Fruit fly (Drosophila melanogaster): Measurements from ENCODE around the gene TTLL1B.

TTLL1B gene

DNA sequence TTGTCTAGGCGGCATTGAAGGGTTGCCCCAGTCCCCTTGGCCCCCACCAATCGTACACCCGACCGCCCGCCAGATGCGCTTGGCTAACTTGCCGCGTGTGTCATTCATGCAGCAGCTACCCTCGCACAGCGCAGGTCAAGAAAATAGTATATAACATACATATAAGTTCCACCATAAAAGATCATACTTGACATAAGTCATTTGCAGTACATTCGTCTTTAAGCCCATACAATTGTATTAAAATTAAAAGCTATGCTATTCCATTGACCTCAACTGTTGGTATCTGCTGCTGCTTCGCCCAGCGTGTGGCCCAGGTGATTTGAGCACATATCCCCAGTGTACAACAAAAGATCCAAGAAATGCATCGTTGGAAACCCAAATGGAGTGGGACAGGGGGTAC, 36.8 kb upstream of the TTLL1B start (continued):
- TF ChIP-seq gcm (GFP tag; optimal IDR thresholded peaks at IDR 0.05), result peak; percentile 59
- no peak for TF ChIP-seq emc (GFP tag; optimal IDR thresholded peaks at IDR 0.05)
- no peak for TF ChIP-seq fd102C (GFP tag; optimal IDR thresholded peaks at IDR 0.05)
- peak; percentile 35 for TF ChIP-seq nerfin-1 (tag; optimal IDR thresholded peaks at IDR 0.05)
- no peak for TF ChIP-seq ham (GFP tag; IDR thresholded peaks at IDR 0.05)
- peak; percentile 8 for TF ChIP-seq Nf-YB (GFP tag; optimal IDR thresholded peaks at IDR 0.05)
- no peak for TF ChIP-seq CG8281 (tag; optimal IDR thresholded peaks at IDR 0.05)
- TF ChIP-seq unc-4 (GFP tag; IDR thresholded peaks at IDR 0.05; ENCODE audit: partially characterized antibody), result no peak
- peak; percentile 72 for TF ChIP-seq CG5245 (GFP tag; optimal IDR thresholded peaks at IDR 0.05)
- no peak for TF ChIP-seq CrebB (tag; optimal IDR thresholded peaks at IDR 0.05)
- TF ChIP-seq CG12942 (GFP tag; optimal IDR thresholded peaks at IDR 0.05), result peak; percentile 31
- peak; percentile 71 for TF ChIP-seq CG32532 (GFP tag; IDR thresholded peaks at IDR 0.05)
- peak; percentile 31 for TF ChIP-seq CG7786 (GFP tag; optimal IDR thresholded peaks at IDR 0.05)
- TF ChIP-seq CG17328 (GFP tag; IDR thresholded peaks at IDR 0.05), result peak; percentile 87
- TF ChIP-seq otp (GFP tag; IDR thresholded peaks at IDR 0.05), result peak; percentile 89
- TF ChIP-seq ash1 (GFP tag; optimal IDR thresholded peaks at IDR 0.05), result no peak
- TF ChIP-seq Awh (GFP tag; IDR thresholded peaks at IDR 0.05), result peak; percentile 80
- peak; percentile 73 for TF ChIP-seq ap (GFP tag; IDR thresholded peaks at IDR 0.05)
- TF ChIP-seq YL-1 (GFP tag; optimal IDR thresholded peaks at IDR 0.05), result no peak
- peak; percentile 48 for TF ChIP-seq CG16863 (GFP tag; optimal IDR thresholded peaks at IDR 0.05)
- peak; percentile 59 for TF ChIP-seq Max (GFP tag; optimal IDR thresholded peaks at IDR 0.05)
- peak; percentile 74 for TF ChIP-seq Camta (GFP tag; optimal IDR thresholded peaks at IDR 0.05)
- no peak for TF ChIP-seq Nf-YC (tag; optimal IDR thresholded peaks at IDR 0.05)
- peak; percentile 79 for TF ChIP-seq Optix (GFP tag; IDR thresholded peaks at IDR 0.05)
- TF ChIP-seq gce (GFP tag; IDR thresholded peaks at IDR 0.05), result peak; percentile 86; the same call in 2 of the 3 replicates
- TF ChIP-seq zen (tag; optimal IDR thresholded peaks at IDR 0.05), result peak; percentile 60
- 0 out of 2 replicates have a peak, but pooled peaks have one; percentile 47 for TF ChIP-seq CG14014 (GFP tag; IDR thresholded peaks at IDR 0.05)
- TF ChIP-seq Sry-β (GFP tag; optimal IDR thresholded peaks at IDR 0.05), result peak; percentile 32
- no peak for TF ChIP-seq CG10431 (GFP tag; optimal IDR thresholded peaks at IDR 0.05)
- TF ChIP-seq CG4730 (GFP tag; IDR thresholded peaks at IDR 0.05), result peak; percentile 56
- peak; percentile 67 for TF ChIP-seq Nf-YA (GFP tag; IDR thresholded peaks at IDR 0.05)
- no peak for TF ChIP-seq CG34376 (GFP tag; optimal IDR thresholded peaks at IDR 0.05)
- peak; percentile 56 for TF ChIP-seq nau (GFP tag; optimal IDR thresholded peaks at IDR 0.05)
- peak; percentile 81 for TF ChIP-seq CG6689 (GFP tag; IDR thresholded peaks at IDR 0.05)
- peak; percentile 79 for TF ChIP-seq chn (GFP tag; optimal IDR thresholded peaks at IDR 0.05)
- TF ChIP-seq CG4404 (GFP tag; IDR thresholded peaks at IDR 0.05), result peak; percentile 73
- no peak for TF ChIP-seq knrl (GFP tag; IDR thresholded peaks at IDR 0.05; ENCODE audit: partially characterized antibody)
- peak; percentile 26 for TF ChIP-seq pb (GFP tag; optimal IDR thresholded peaks at IDR 0.05)
- peak; percentile 71 for TF ChIP-seq bcd (GFP tag; optimal IDR thresholded peaks at IDR 0.05)
- no peak for TF ChIP-seq Dip3 (GFP tag; optimal IDR thresholded peaks at IDR 0.05)
- TF ChIP-seq CG32772 (GFP tag; IDR thresholded peaks at IDR 0.05), result peak; percentile 78
- peak; percentile 84 for TF ChIP-seq E2f1 (GFP tag; IDR thresholded peaks at IDR 0.05)
- TF ChIP-seq Dek (tag; optimal IDR thresholded peaks at IDR 0.05), result no peak
- no peak for TF ChIP-seq cg (GFP tag; optimal IDR thresholded peaks at IDR 0.05)
- no peak for TF ChIP-seq ac (GFP tag; optimal IDR thresholded peaks at IDR 0.05)
- peak; percentile 60 for TF ChIP-seq CG18764 (GFP tag; optimal IDR thresholded peaks at IDR 0.05)
- peak; percentile 46 for TF ChIP-seq dm (GFP tag; optimal IDR thresholded peaks at IDR 0.05)
- TF ChIP-seq CG10959 (GFP tag; IDR thresholded peaks at IDR 0.05), result peak; percentile 77
- TF ChIP-seq CG3163 (GFP tag; optimal IDR thresholded peaks at IDR 0.05), result no peak
- TF ChIP-seq CG9727 (GFP tag; optimal IDR thresholded peaks at IDR 0.05), result peak; percentile 73
- no peak for TF ChIP-seq corto (GFP tag; optimal IDR thresholded peaks at IDR 0.05)
- TF ChIP-seq CG13624 (GFP tag; optimal IDR thresholded peaks at IDR 0.05), result no peak

Data from whole organism, embryonic.